Fruit fly (Drosophila melanogaster) whole organism, prepupa: ENCODE data around the gene RhoGEF64C.

ENCODE experiments used
- CG10631 ChIP-seq: fragments of 200-800 bp; sonication (Bioruptor generic); optimal IDR thresholded peaks from 2 replicates; lab custom pipeline; 2016; ENCODE audit warnings: missing biosample characterization, missing genetic modification characterization
- CG10669 ChIP-seq: fragments of 200-800 bp; sonication (Bioruptor generic); optimal IDR thresholded peaks from 3 replicates; lab custom pipeline; 2018; ENCODE audit warnings: missing biosample characterization, mild to moderate bottlenecking, missing genetic modification characterization, moderate library complexity
- CG11294 ChIP-seq: fragments of 200-800 bp; sonication (Bioruptor generic); IDR thresholded peaks from 2 replicates; pipeline ENCODE4 v1.3.6; 2022; ENCODE audit warnings: missing biosample characterization, missing genetic modification characterization
- CG11762 ChIP-seq: fragments of 200-800 bp; sonication (Bioruptor generic); optimal IDR thresholded peaks from 3 replicates; lab custom pipeline; 2016; ENCODE audit warnings: missing biosample characterization, missing genetic modification characterization; ENCODE audit not compliant: insufficient read depth
- CG15336 ChIP-seq: fragments of 200-800 bp; sonication (Bioruptor generic); IDR thresholded peaks from 2 replicates; pipeline ENCODE4 v1.3.6; 2022; ENCODE audit warnings: missing biosample characterization, missing genetic modification characterization
- CG1621 ChIP-seq: fragments of 200-800 bp; sonication (Bioruptor generic); optimal IDR thresholded peaks from 3 replicates; lab custom pipeline; 2018; ENCODE audit warnings: missing biosample characterization, mild to moderate bottlenecking, missing genetic modification characterization
- CG16779 ChIP-seq: fragments of 200-800 bp; sonication (Bioruptor generic); optimal IDR thresholded peaks from 3 replicates; lab custom pipeline; 2017; ENCODE audit warnings: missing biosample characterization, mild to moderate bottlenecking, missing genetic modification characterization
- CG3032 ChIP-seq: fragments of 200-800 bp; optimal IDR thresholded peaks from 2 replicates; lab custom pipeline; 2019; ENCODE audit warnings: missing biosample characterization, mild to moderate bottlenecking, missing genetic modification characterization, moderate library complexity
- CG31627 ChIP-seq: fragments of 200-800 bp; sonication (Bioruptor generic); optimal IDR thresholded peaks from 3 replicates; lab custom pipeline; 2016; ENCODE audit warnings: missing biosample characterization, missing genetic modification characterization
- CG32006 ChIP-seq: fragments of 200-800 bp; sonication (Bioruptor generic); optimal IDR thresholded peaks from 3 replicates; lab custom pipeline; 2017; ENCODE audit warnings: missing biosample characterization, mild to moderate bottlenecking, missing genetic modification characterization
- CG34406 ChIP-seq: fragments of 200-800 bp; sonication (Bioruptor generic); optimal IDR thresholded peaks from 3 replicates; lab custom pipeline; 2016; ENCODE audit warnings: missing biosample characterization, missing genetic modification characterization
- CG3919 ChIP-seq: fragments of 200-800 bp; sonication (Bioruptor generic); optimal IDR thresholded peaks from 3 replicates; lab custom pipeline; 2016; ENCODE audit warnings: missing biosample characterization, missing genetic modification characterization
- CG4318 ChIP-seq: fragments of 200-800 bp; sonication (Bioruptor generic); optimal IDR thresholded peaks from 3 replicates; lab custom pipeline; 2017; ENCODE audit warnings: missing biosample characterization, mild to moderate bottlenecking, missing genetic modification characterization
- CG6163 ChIP-seq: fragments of 200-800 bp; sonication (Bioruptor generic); IDR thresholded peaks from 3 replicates; pipeline ENCODE4 v1.3.6; 2022; ENCODE audit warnings: missing biosample characterization, missing genetic modification characterization
- CG6276 ChIP-seq: fragments of 200-800 bp; sonication (Bioruptor generic); optimal IDR thresholded peaks from 2 replicates; lab custom pipeline; 2017; ENCODE audit warnings: missing biosample characterization, mild to moderate bottlenecking, missing genetic modification characterization
- CG6792 ChIP-seq: fragments of 200-800 bp; sonication (Bioruptor generic); optimal IDR thresholded peaks from 3 replicates; lab custom pipeline; 2016; ENCODE audit warnings: missing biosample characterization, missing genetic modification characterization
- CG6808 ChIP-seq: fragments of 200-800 bp; sonication (Bioruptor generic); optimal IDR thresholded peaks from 3 replicates; lab custom pipeline; 2017; ENCODE audit warnings: missing biosample characterization, missing genetic modification characterization, mild to moderate bottlenecking, moderate library complexity, missing genetic modification reagents
- CG6854 ChIP-seq: fragments of 200-800 bp; sonication (Bioruptor generic); optimal IDR thresholded peaks from 2 replicates; lab custom pipeline; 2017; ENCODE audit warnings: missing biosample characterization, mild to moderate bottlenecking, missing genetic modification characterization
- CG8119 ChIP-seq: fragments of 200-800 bp; sonication (Bioruptor generic); IDR thresholded peaks from 3 replicates; pipeline ENCODE4 v1.3.6; 2022; ENCODE audit warnings: missing biosample characterization, missing genetic modification characterization
- CG8632 ChIP-seq: fragments of 200-800 bp; sonication (Bioruptor generic); optimal IDR thresholded peaks from 3 replicates; lab custom pipeline; 2016; ENCODE audit warnings: missing biosample characterization, missing genetic modification characterization
- CG9139 ChIP-seq: fragments of 200-800 bp; sonication (Bioruptor generic); optimal IDR thresholded peaks from 3 replicates; lab custom pipeline; 2017; ENCODE audit warnings: missing biosample characterization, mild to moderate bottlenecking, missing genetic modification characterization
- Eip75B ChIP-seq: fragments of 200-800 bp; sonication (Bioruptor generic); optimal IDR thresholded peaks from 3 replicates; lab custom pipeline; 2016; ENCODE audit warnings: missing biosample characterization, missing genetic modification characterization
- Eip78C ChIP-seq: fragments of 200-800 bp; sonication (Bioruptor generic); peaks from one replicate; lab custom pipeline; 2016; ENCODE audit warnings: missing biosample characterization, missing genetic modification characterization
- Eip93F ChIP-seq: fragments of 200-800 bp; sonication (Bioruptor generic); optimal IDR thresholded peaks from 2 replicates; lab custom pipeline; 2016; ENCODE audit warnings: missing biosample characterization, mild to moderate bottlenecking, missing genetic modification characterization
- Ets21C ChIP-seq: fragments of 200-800 bp; sonication (Bioruptor generic); optimal IDR thresholded peaks from 3 replicates; lab custom pipeline; 2016; ENCODE audit warnings: missing biosample characterization, missing genetic modification characterization
- Gug ChIP-seq: fragments of 200-800 bp; sonication (Bioruptor generic); IDR thresholded peaks from 2 replicates; pipeline ENCODE4 v1.3.6; 2022; ENCODE audit warnings: missing biosample characterization, missing genetic modification characterization
- Hr39 ChIP-seq: fragments of 200-800 bp; sonication (Bioruptor generic); optimal IDR thresholded peaks from 2 replicates; lab custom pipeline; 2016; ENCODE audit warnings: missing biosample characterization, missing genetic modification characterization
- Hr4 ChIP-seq: fragments of 200-800 bp; sonication (Bioruptor generic); optimal IDR thresholded peaks from 3 replicates; lab custom pipeline; 2016; ENCODE audit warnings: missing biosample characterization, missing genetic modification characterization
- Lpt ChIP-seq: fragments of 200-800 bp; sonication (Bioruptor generic); optimal IDR thresholded peaks from 3 replicates; lab custom pipeline; 2016; ENCODE audit warnings: missing biosample characterization, missing genetic modification characterization
- Met ChIP-seq: fragments of 200-800 bp; sonication (Bioruptor generic); optimal IDR thresholded peaks from 3 replicates; lab custom pipeline; 2016; ENCODE audit warnings: missing biosample characterization, missing genetic modification characterization
- OdsH ChIP-seq: fragments of 200-800 bp; sonication (Bioruptor generic); optimal IDR thresholded peaks from 3 replicates; lab custom pipeline; 2016; ENCODE audit warnings: missing biosample characterization, missing genetic modification characterization
- Smox ChIP-seq: fragments of 200-800 bp; sonication (Bioruptor generic); optimal IDR thresholded peaks from 3 replicates; lab custom pipeline; 2016; ENCODE audit warnings: missing biosample characterization, missing genetic modification characterization
- Sox102F ChIP-seq: fragments of 200-800 bp; sonication (Bioruptor generic); optimal IDR thresholded peaks from 2 replicates; lab custom pipeline; 2016; ENCODE audit warnings: missing biosample characterization, mild to moderate bottlenecking, missing genetic modification characterization
- Sox14 ChIP-seq: fragments of 200-800 bp; sonication (Bioruptor generic); optimal IDR thresholded peaks from 3 replicates; lab custom pipeline; 2016; ENCODE audit warnings: missing biosample characterization, missing genetic modification characterization
- Sox15 ChIP-seq: fragments of 200-800 bp; sonication (Bioruptor generic); optimal IDR thresholded peaks from 3 replicates; lab custom pipeline; 2016; ENCODE audit warnings: missing biosample characterization, missing genetic modification characterization
- acj6 ChIP-seq: fragments of 200-800 bp; sonication (Bioruptor generic); optimal IDR thresholded peaks from 3 replicates; lab custom pipeline; 2016; ENCODE audit warnings: missing biosample characterization, missing genetic modification characterization
- dac ChIP-seq: fragments of 200-800 bp; sonication (Bioruptor generic); optimal IDR thresholded peaks from 2 replicates; lab custom pipeline; 2017; ENCODE audit warnings: missing biosample characterization, mild to moderate bottlenecking, missing genetic modification characterization
- dsx ChIP-seq: fragments of 200-800 bp; optimal IDR thresholded peaks from 3 replicates; lab custom pipeline; 2019; ENCODE audit warnings: missing biosample characterization, mild to moderate bottlenecking, missing genetic modification characterization, moderate library complexity; ENCODE audit not compliant: poor library complexity, severe bottlenecking
- eg ChIP-seq: fragments of 200-800 bp; sonication (Bioruptor generic); IDR thresholded peaks from 3 replicates; pipeline ENCODE4 v1.3.6; 2022; ENCODE audit warnings: missing biosample characterization, missing genetic modification characterization
- esn ChIP-seq: fragments of 200-800 bp; sonication (Bioruptor generic); optimal IDR thresholded peaks from 2 replicates; lab custom pipeline; 2016; ENCODE audit warnings: missing biosample characterization, mild to moderate bottlenecking, missing genetic modification characterization, moderate library complexity
- fd59A ChIP-seq: fragments of 200-800 bp; sonication (Bioruptor generic); optimal IDR thresholded peaks from 2 replicates; lab custom pipeline; 2017; ENCODE audit warnings: missing biosample characterization, mild to moderate bottlenecking, missing genetic modification characterization, missing genetic modification reagents
- fd85E ChIP-seq: fragments of 200-800 bp; sonication (Bioruptor generic); optimal IDR thresholded peaks from 3 replicates; lab custom pipeline; 2016; ENCODE audit warnings: missing biosample characterization, missing genetic modification characterization
- fkh ChIP-seq: fragments of 200-800 bp; sonication (Bioruptor generic); optimal IDR thresholded peaks from 3 replicates; lab custom pipeline; 2017; ENCODE audit warnings: missing biosample characterization, mild to moderate bottlenecking, missing genetic modification characterization, moderate library complexity
- lz ChIP-seq: fragments of 200-800 bp; sonication (Bioruptor generic); optimal IDR thresholded peaks from 3 replicates; lab custom pipeline; 2016; ENCODE audit warnings: missing biosample characterization, missing genetic modification characterization
- pdm3 ChIP-seq: fragments of 200-800 bp; sonication (Bioruptor generic); optimal IDR thresholded peaks from 3 replicates; lab custom pipeline; 2016; ENCODE audit warnings: missing biosample characterization, missing genetic modification characterization
- salr ChIP-seq, 2 experiments: fragments of 200-800 bp; sonication (Bioruptor generic); optimal IDR thresholded peaks; 3 replicates each; lab custom pipeline; 2016 to 2018; ENCODE audit warnings: missing biosample characterization in 2 of 2, missing genetic modification characterization in 2 of 2, mild to moderate bottlenecking in 1 of 2
- ss ChIP-seq, 2 experiments: fragments of 200-800 bp; sonication (Bioruptor generic); optimal IDR thresholded peaks; 2 replicates in 1 of 2; 3 replicates in 1 of 2; lab custom pipeline; 2017 to 2018; ENCODE audit warnings: mild to moderate bottlenecking in 2 of 2, missing biosample characterization in 2 of 2, missing genetic modification characterization in 2 of 2, moderate library complexity in 1 of 2
- svp ChIP-seq: fragments of 200-800 bp; sonication (Bioruptor generic); peaks from one replicate; lab custom pipeline; 2016; ENCODE audit warnings: missing biosample characterization, missing genetic modification characterization
- topi ChIP-seq: fragments of 200-800 bp; sonication (Bioruptor generic); optimal IDR thresholded peaks from 3 replicates; lab custom pipeline; 2016; ENCODE audit warnings: missing biosample characterization, missing genetic modification characterization

RhoGEF64C gene

DNA sequence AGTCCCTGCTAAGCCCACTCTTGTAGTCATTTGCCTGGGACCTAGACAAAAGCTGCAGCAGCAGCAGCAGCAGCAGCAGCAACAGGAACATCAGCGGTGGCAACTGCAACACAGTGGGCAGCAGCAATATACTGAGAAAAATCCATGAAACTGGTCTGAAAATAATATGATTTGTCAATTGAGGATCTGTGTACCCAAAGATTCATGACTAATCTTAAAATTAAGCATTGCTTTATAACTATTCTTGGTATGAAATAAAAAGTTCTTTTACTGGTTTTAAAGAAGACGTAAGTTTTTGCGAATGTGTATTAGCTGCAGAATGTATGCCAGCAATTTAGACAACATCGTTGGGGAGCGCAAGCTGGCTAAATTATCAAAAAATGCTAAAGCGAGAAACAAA is 39.1 kb downstream of the RhoGEF64C start (continued):
- TF ChIP-seq CG6163 (peak; percentile 60; the same call in 1 of the 3 replicates), pdm3 (peak; percentile 67), CG11294 (GFP tag; lab: Robert Waterston, UW) (peak; percentile 51), Met (GFP tag; lab: Kevin White, UChicago) (peak; percentile 9), Sox14 (GFP tag; lab: Kevin White, UChicago) (peak; percentile 67), CG9139 (GFP tag; lab: Kevin White, UChicago) (no peak), CG16779 (tag; lab: Kevin White, UChicago) (no peak), Smox (GFP tag; lab: Kevin White, UChicago) (no peak), ss (GFP tag; optimal IDR thresholded peaks at IDR 0.05; lab: Kevin White, UChicago) (peak in 1 of 2 experiments; percentile 45), Eip75B (GFP tag; lab: Kevin White, UChicago) (peak; percentile 70), Eip78C (peak; percentile 41), Lpt (peak; percentile 23), dsx (GFP tag; lab: Kevin White, UChicago) (peak; percentile 76)

dm6 chr3L:4736643-4737042 is 44.1 kb downstream of the RhoGEF64C start:
- no peak for TF ChIP-seq CG16779 (tag; lab: Kevin White, UChicago)
- no peak for TF ChIP-seq Ets21C
- TF ChIP-seq CG11294 (GFP tag; lab: Robert Waterston, UW), result peak; percentile 58
- no peak for TF ChIP-seq CG3032 (tag; lab: Kevin White, UChicago)
- peak; percentile 78; the same call in 2 of the 3 replicates for TF ChIP-seq eg
- TF ChIP-seq acj6 (GFP tag; lab: Kevin White, UChicago), result no peak
- no peak for TF ChIP-seq fd59A (GFP tag; lab: Kevin White, UChicago)
- no peak for TF ChIP-seq Lpt
- no peak for TF ChIP-seq CG8632 (GFP tag; lab: Kevin White, UChicago)
- no peak for TF ChIP-seq CG34406 (GFP tag; lab: Kevin White, UChicago)
- TF ChIP-seq CG6163, result peak; percentile 58; the same call in 2 of the 3 replicates
- TF ChIP-seq Eip78C, result peak; percentile 31
- TF ChIP-seq lz (GFP tag; lab: Kevin White, UChicago), result no peak
- no peak for TF ChIP-seq CG3919 (GFP tag; lab: Kevin White, UChicago)
- no peak for TF ChIP-seq CG6854 (GFP tag; lab: Kevin White, UChicago)
- TF ChIP-seq CG31627, result no peak
- no peak for TF ChIP-seq fd85E
- no peak for TF ChIP-seq ss (GFP tag; optimal IDR thresholded peaks at IDR 0.05; lab: Kevin White, UChicago)
- TF ChIP-seq CG32006, result peak; percentile 58
- no peak for TF ChIP-seq CG10631 (GFP tag; lab: Kevin White, UChicago)
- no peak for TF ChIP-seq Met (GFP tag; lab: Kevin White, UChicago)
- peak; percentile 2 for TF ChIP-seq CG6276 (GFP tag; lab: Kevin White, UChicago)
- TF ChIP-seq fkh (GFP tag; lab: Kevin White, UChicago), result no peak
- no peak for TF ChIP-seq dsx (GFP tag; lab: Kevin White, UChicago)
- TF ChIP-seq dac, result no peak
- no peak for TF ChIP-seq topi (GFP tag; lab: Kevin White, UChicago)
- no peak for TF ChIP-seq CG1621 (tag; lab: Kevin White, UChicago)
- no peak for TF ChIP-seq CG11762 (GFP tag; lab: Kevin White, UChicago)
- TF ChIP-seq Hr4 (GFP tag; lab: Kevin White, UChicago), result peak; percentile 73
- peak; percentile 15 for TF ChIP-seq pdm3
- TF ChIP-seq salr (GFP tag; optimal IDR thresholded peaks at IDR 0.05; lab: Kevin White, UChicago), result no peak
- TF ChIP-seq CG15336, result peak; percentile 66
- no peak for TF ChIP-seq Hr39 (GFP tag; lab: Kevin White, UChicago)
- TF ChIP-seq Sox102F (GFP tag; lab: Kevin White, UChicago), result no peak
- no peak for TF ChIP-seq CG6792
- TF ChIP-seq Gug (GFP tag; lab: Robert Waterston, UW), result peak; percentile 59
- no peak for TF ChIP-seq CG6808 (GFP tag; lab: Kevin White, UChicago)
- TF ChIP-seq Sox15 (GFP tag; lab: Kevin White, UChicago), result no peak
- no peak for TF ChIP-seq CG4318 (GFP tag; lab: Kevin White, UChicago)
- no peak for TF ChIP-seq OdsH (GFP tag; lab: Kevin White, UChicago)
- no peak for TF ChIP-seq Eip93F (GFP tag; lab: Kevin White, UChicago)
- no peak for TF ChIP-seq svp (GFP tag; lab: Kevin White, UChicago)
- no peak for TF ChIP-seq esn (GFP tag; lab: Kevin White, UChicago)
- no peak for TF ChIP-seq CG10669
- 0 out of 3 replicates have a peak, but pooled peaks have one; percentile 53 for TF ChIP-seq CG8119 (GFP tag; lab: Robert Waterston, UW)
